Worm (Caenorhabditis elegans): ENCODE results near the gene str-18.

str-18 gene

ce11 chrV:15699799-15700198 is 42.0 kb downstream of the str-18 start, which contains the start of gene nhr-199:
TSS of gene nhr-199 (minus strand) at chrV:15699899.
- no peak for TF ChIP-seq mdt-29 (GFP tag; IDR thresholded peaks at IDR 0.05)
- no peak for TF ChIP-seq mep-1 (tag; optimal IDR thresholded peaks at IDR 0.05)
- TF ChIP-seq aha-1 (tag), result no peak
- no peak for TF ChIP-seq sdz-12 (GFP tag; optimal IDR thresholded peaks at IDR 0.05)
- no peak for TF ChIP-seq mes-2 (tag; optimal IDR thresholded peaks at IDR 0.05; ENCODE audit: poor library complexity, severe bottlenecking)
- TF ChIP-seq saeg-2 (GFP tag; IDR thresholded peaks at IDR 0.05), result no peak
- no peak for TF ChIP-seq dmd-9 (GFP tag; IDR thresholded peaks at IDR 0.05)
- TF ChIP-seq vab-7 (GFP tag; IDR thresholded peaks at IDR 0.05), result no peak
- TF ChIP-seq aly-2 (tag; optimal IDR thresholded peaks at IDR 0.05), result no peak
- no peak for TF ChIP-seq ceh-20 (GFP tag; IDR thresholded peaks at IDR 0.05)
- TF ChIP-seq zfp-2 (tag; optimal IDR thresholded peaks at IDR 0.05), result no peak
- TF ChIP-seq tag-97 (GFP tag; IDR thresholded peaks at IDR 0.05), result no peak
- TF ChIP-seq T20F7.1 (GFP tag; optimal IDR thresholded peaks at IDR 0.05), result no peak
- TF ChIP-seq jun-1 (tag; optimal IDR thresholded peaks at IDR 0.05), result no peak
- TF ChIP-seq lin-13 (GFP tag; optimal IDR thresholded peaks at IDR 0.05), result no peak
- TF ChIP-seq hif-1 (tag; optimal IDR thresholded peaks at IDR 0.05), result no peak

ce11 chrV:15698099-15698498 is 43.7 kb downstream of the str-18 start, which contains the start of gene srx-29:
TSS of gene srx-29 (minus strand) at chrV:15698199.
- TF ChIP-seq D1046.2 (GFP tag; IDR thresholded peaks at IDR 0.05) (no peak), ceh-44 (GFP tag; IDR thresholded peaks at IDR 0.05) (no peak), php-3 (GFP tag; IDR thresholded peaks at IDR 0.05) (no peak), mxl-2 (GFP tag; conservative IDR thresholded peaks at IDR 0.05) (no peak), duxl-1 (tag; optimal IDR thresholded peaks at IDR 0.05; ENCODE audit: poor library complexity) (no peak), ceh-32 (tag; optimal IDR thresholded peaks at IDR 0.05; ENCODE audit: poor library complexity) (no peak), unc-130 (GFP tag; optimal IDR thresholded peaks at IDR 0.05) (no peak), dve-1 (tag; optimal IDR thresholded peaks at IDR 0.05; ENCODE audit: insufficient read depth) (no peak), Y5F2A.4 (GFP tag; optimal IDR thresholded peaks at IDR 0.05) (no peak), T20F7.1 (GFP tag; optimal IDR thresholded peaks at IDR 0.05) (no peak), vab-7 (GFP tag; IDR thresholded peaks at IDR 0.05) (no peak), spr-1 (tag; optimal IDR thresholded peaks at IDR 0.05) (no peak), nhr-111 (GFP tag; optimal IDR thresholded peaks at IDR 0.05) (no peak), gei-8 (GFP tag; optimal IDR thresholded peaks at IDR 0.05) (no peak)

- TF ChIP-seq dve-1 (tag; optimal IDR thresholded peaks at IDR 0.05; ENCODE audit: insufficient read depth) (no peak), pha-4 (GFP tag; IDR thresholded peaks at IDR 0.05) (no peak), pha-4 (tag; optimal IDR thresholded peaks at IDR 0.05) (no peak), unc-130 (GFP tag; optimal IDR thresholded peaks at IDR 0.05) (no peak), unc-39 (tag; optimal IDR thresholded peaks at IDR 0.05) (no peak), vab-7 (GFP tag; IDR thresholded peaks at IDR 0.05) (no peak), lim-7 (GFP tag; IDR thresholded peaks at IDR 0.05) (no peak), madf-9 (GFP tag; conservative IDR thresholded peaks at IDR 0.05) (no peak), daf-16 (GFP tag; optimal IDR thresholded peaks at IDR 0.05) (no peak), daf-16 (tag; optimal IDR thresholded peaks at IDR 0.05) (no peak), lin-1 (GFP tag; IDR thresholded peaks at IDR 0.05) (no peak), attf-4 (tag; optimal IDR thresholded peaks at IDR 0.05) (no peak)
Observed at ce11 chrV:15693682-15694081, 48.1 kb downstream of the str-18 start, which contains the start of gene nhr-198. TSS of gene nhr-198 (plus strand) at chrV:15693994.
